Worm (Caenorhabditis elegans) whole organism, L2 larva: ENCODE results near the gene T23G7.3.
A peak's percentile ranks its signal among the peaks of the same experiment; 100 is the strongest.

Experiments
- C34F6.9 ChIP-seq: fragments of 150-350 bp; optimal IDR thresholded peaks from 2 replicates; lab custom pipeline; 2014; ENCODE audit warnings: missing biosample characterization, missing genetic modification characterization
- R02D3.7 ChIP-seq: fragments of 150-350 bp; optimal IDR thresholded peaks from 2 replicates; lab custom pipeline; 2014; ENCODE audit warnings: missing biosample characterization, missing genetic modification characterization
- Y55F3AM.14 ChIP-seq: fragments of 200-800 bp; sonication (Bioruptor generic); optimal IDR thresholded peaks from 2 replicates; lab custom pipeline; 2018; ENCODE audit warnings: mild to moderate bottlenecking, missing genetic modification characterization, missing compliant biosample characterization
- aly-2 ChIP-seq: fragments of 150-350 bp; optimal IDR thresholded peaks from 2 replicates; lab custom pipeline; 2014; ENCODE audit warnings: missing biosample characterization, missing genetic modification characterization
- ama-1 ChIP-seq: fragments of 150-350 bp; optimal IDR thresholded peaks from 2 replicates; lab custom pipeline; 2018; ENCODE audit warnings: inconsistent platforms
- blmp-1 ChIP-seq: sonication (generic microtip); optimal IDR thresholded peaks from 2 replicates; lab custom pipeline; 2017; ENCODE audit warnings: missing genetic modification characterization, mild to moderate bottlenecking, missing compliant biosample characterization, antibody characterized with exemption, moderate library complexity; ENCODE audit not compliant: insufficient read depth
- ceh-16 ChIP-seq: fragments of 150-350 bp; optimal IDR thresholded peaks from 2 replicates; lab custom pipeline; 2014; ENCODE audit warnings: missing biosample characterization, missing genetic modification characterization
- ceh-82 ChIP-seq: fragments of 150-350 bp; optimal IDR thresholded peaks from 2 replicates; lab custom pipeline; 2014; ENCODE audit warnings: missing biosample characterization, missing genetic modification characterization
- crh-2 ChIP-seq: sonication (generic microtip); optimal IDR thresholded peaks from 2 replicates; lab custom pipeline; 2017; ENCODE audit warnings: missing biosample characterization, missing genetic modification characterization
- egl-27 ChIP-seq: sonication (generic microtip); optimal IDR thresholded peaks from 3 replicates; lab custom pipeline; 2017; ENCODE audit warnings: missing biosample characterization, missing genetic modification reagents, missing genetic modification characterization
- elt-3 ChIP-seq: sonication (generic microtip); optimal IDR thresholded peaks from 2 replicates; lab custom pipeline; 2017; ENCODE audit warnings: missing biosample characterization, missing genetic modification characterization
- fos-1 ChIP-seq: fragments of 150-350 bp; optimal IDR thresholded peaks from 2 replicates; lab custom pipeline; 2014; ENCODE audit warnings: missing biosample characterization, missing genetic modification characterization
- gmeb-1 ChIP-seq: fragments of 150-350 bp; optimal IDR thresholded peaks from 2 replicates; lab custom pipeline; 2014; ENCODE audit warnings: missing biosample characterization, missing genetic modification characterization
- lin-13 ChIP-seq: fragments of 150-350 bp; optimal IDR thresholded peaks from 2 replicates; lab custom pipeline; 2014; ENCODE audit warnings: missing biosample characterization, missing genetic modification reagents, missing genetic modification characterization
- lin-39 ChIP-seq: fragments of 150-350 bp; optimal IDR thresholded peaks from 2 replicates; lab custom pipeline; 2014; ENCODE audit warnings: missing biosample characterization, missing genetic modification reagents, missing genetic modification characterization
- lsy-2 ChIP-seq, 2 experiments: fragments of 150-350 bp in 1 of 2; sonication (generic microtip) in 1 of 2; optimal IDR thresholded peaks; 2 replicates each; lab custom pipeline; 2014 to 2017; ENCODE audit warnings: missing biosample characterization in 2 of 2, missing genetic modification characterization in 2 of 2
- mab-5 ChIP-seq: fragments of 150-350 bp; optimal IDR thresholded peaks from 2 replicates; lab custom pipeline; 2014; ENCODE audit warnings: missing biosample characterization, missing genetic modification characterization
- mbf-1 ChIP-seq: sonication (generic microtip); optimal IDR thresholded peaks from 2 replicates; lab custom pipeline; 2017; ENCODE audit warnings: missing biosample characterization, missing genetic modification characterization
- mdl-1 ChIP-seq, 2 experiments: fragments of 150-350 bp in 1 of 2; sonication (generic microtip) in 1 of 2; optimal IDR thresholded peaks; 2 replicates each; lab custom pipeline; 2017; ENCODE audit warnings: missing biosample characterization in 2 of 2, missing genetic modification characterization in 2 of 2
- nhr-10 ChIP-seq: sonication (generic microtip); optimal IDR thresholded peaks from 2 replicates; lab custom pipeline; 2017; ENCODE audit warnings: missing biosample characterization, missing genetic modification characterization
- nhr-12 ChIP-seq: fragments of 150-350 bp; optimal IDR thresholded peaks from 2 replicates; lab custom pipeline; 2014; ENCODE audit warnings: missing biosample characterization, missing genetic modification characterization
- nhr-129 ChIP-seq: fragments of 150-350 bp; optimal IDR thresholded peaks from 2 replicates; lab custom pipeline; 2014; ENCODE audit warnings: missing biosample characterization, missing genetic modification characterization
- nhr-21 ChIP-seq: fragments of 150-350 bp; optimal IDR thresholded peaks from 2 replicates; lab custom pipeline; 2014; ENCODE audit warnings: missing biosample characterization, missing genetic modification characterization
- nhr-237 ChIP-seq: fragments of 150-350 bp; optimal IDR thresholded peaks from 2 replicates; lab custom pipeline; 2014; ENCODE audit warnings: missing biosample characterization, missing genetic modification characterization
- nhr-25 ChIP-seq: fragments of 150-350 bp; sonication (generic microtip); optimal IDR thresholded peaks from 3 replicates; lab custom pipeline; 2014; ENCODE audit warnings: missing biosample characterization, missing genetic modification characterization
- nhr-6 ChIP-seq: fragments of 150-350 bp; optimal IDR thresholded peaks from 2 replicates; lab custom pipeline; 2014; ENCODE audit warnings: missing biosample characterization, missing genetic modification characterization
- sem-4 ChIP-seq: fragments of 150-350 bp; optimal IDR thresholded peaks from 2 replicates; lab custom pipeline; 2014; ENCODE audit warnings: missing biosample characterization, missing genetic modification reagents, missing genetic modification characterization
- sma-3 ChIP-seq: sonication (generic microtip); optimal IDR thresholded peaks from 2 replicates; lab custom pipeline; 2016; ENCODE audit warnings: missing genetic modification reagents, missing genetic modification characterization, missing compliant biosample characterization
- sma-9 ChIP-seq, 2 experiments: fragments of 150-350 bp in 1 of 2; sonication (generic microtip) in 1 of 2; optimal IDR thresholded peaks; 2 replicates each; lab custom pipeline; 2014 to 2016; ENCODE audit warnings: missing genetic modification characterization in 2 of 2, mild to moderate bottlenecking in 1 of 2, missing biosample characterization in 1 of 2, missing compliant biosample characterization in 1 of 2, missing genetic modification reagents in 1 of 2, moderate library complexity in 1 of 2
- snpc-4 ChIP-seq: fragments of 150-350 bp; optimal IDR thresholded peaks from 2 replicates; lab custom pipeline; 2014; ENCODE audit warnings: missing biosample characterization, missing genetic modification characterization
- unc-39 ChIP-seq: fragments of 150-350 bp; optimal IDR thresholded peaks from 2 replicates; lab custom pipeline; 2014; ENCODE audit warnings: missing biosample characterization, missing genetic modification characterization
- unc-55 ChIP-seq: fragments of 150-350 bp; sonication (generic microtip); optimal IDR thresholded peaks from 3 replicates; lab custom pipeline; 2014; ENCODE audit warnings: missing biosample characterization, missing genetic modification reagents, missing genetic modification characterization
- unc-62 ChIP-seq: fragments of 150-350 bp; optimal IDR thresholded peaks from 2 replicates; lab custom pipeline; 2014; ENCODE audit warnings: missing biosample characterization, missing genetic modification reagents, missing genetic modification characterization
- zag-1 ChIP-seq: fragments of 150-350 bp; optimal IDR thresholded peaks from 2 replicates; lab custom pipeline; 2014; ENCODE audit warnings: missing biosample characterization, missing genetic modification characterization
- ztf-11 ChIP-seq: sonication (generic microtip); optimal IDR thresholded peaks from 2 replicates; lab custom pipeline; 2017; ENCODE audit warnings: missing biosample characterization, missing genetic modification characterization

The T23G7.3 gene

DNA sequence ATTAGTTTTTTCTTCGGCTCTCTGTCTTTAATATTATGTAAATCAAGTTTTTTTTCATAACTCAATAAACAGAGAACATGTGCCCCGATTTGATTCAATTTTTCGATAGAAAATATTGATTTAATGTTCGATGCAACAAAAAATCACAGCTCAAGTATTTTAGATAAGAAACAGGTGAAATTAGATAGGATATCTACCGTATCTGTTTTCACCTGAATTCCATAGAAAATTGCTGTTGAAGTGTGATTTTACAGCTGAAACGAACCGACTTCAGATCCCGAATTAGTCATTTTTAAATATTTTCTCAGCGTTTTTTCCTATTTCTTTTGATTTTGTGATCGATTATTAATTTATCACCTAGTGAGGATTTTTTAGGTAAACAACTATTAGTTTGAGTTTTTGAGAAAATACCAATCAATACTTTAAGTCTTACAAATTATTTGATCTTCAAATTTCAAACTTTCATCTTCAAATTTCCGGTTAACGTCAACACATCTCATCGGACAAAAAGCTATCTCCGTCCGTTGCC lies 28.4 kb downstream of the T23G7.3 start, which contains the start of gene Y9C2UA.1:
TSS of gene Y9C2UA.1 (plus strand) at position 479 of the 529 bp plus-strand sequence.
- TF ChIP-seq nhr-12 (tag; lab: Kevin White, UChicago) = no peak
- TF ChIP-seq lsy-2 (tag; optimal IDR thresholded peaks at IDR 0.05; lab: Kevin White, UChicago) = no peak
- TF ChIP-seq nhr-6 (tag; lab: Kevin White, UChicago) = no peak
- no peak for TF ChIP-seq C34F6.9 (tag; lab: Kevin White, UChicago)
- no peak for TF ChIP-seq aly-2
- TF ChIP-seq elt-3 (tag; lab: Kevin White, UChicago) = no peak
- no peak for TF ChIP-seq mab-5 (tag; lab: Kevin White, UChicago)
- TF ChIP-seq, all 48 proteins: peak for 0

DNA sequence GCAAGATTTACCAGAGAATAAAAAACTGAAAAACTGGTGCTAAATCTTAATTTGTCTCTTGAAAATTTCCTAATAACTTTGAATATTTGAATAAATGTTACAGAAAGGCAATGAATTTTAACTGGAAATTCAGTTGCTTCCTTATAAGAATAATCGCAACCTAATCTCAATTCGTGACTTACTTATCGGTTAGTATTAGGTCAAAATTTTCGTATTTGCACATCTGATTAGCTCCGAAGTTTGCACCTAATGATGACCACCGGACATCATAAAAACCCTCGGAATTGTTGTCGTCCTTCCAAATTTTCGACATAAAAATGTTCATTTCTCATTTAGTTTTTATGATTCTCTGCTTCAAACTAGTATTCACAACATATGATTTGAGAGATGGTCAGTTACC lies 29.8 kb downstream of the T23G7.3 start, which contains the start of gene C16D2.3:
TSS of gene C16D2.3 (plus strand) at position 301 of the 400 bp plus-strand sequence.
- no peak for TF ChIP-seq aly-2
- no peak for TF ChIP-seq R02D3.7 (tag; lab: Kevin White, UChicago)
- no peak for TF ChIP-seq lin-39
- TF ChIP-seq sem-4 (tag; lab: Kevin White, UChicago) = no peak

DNA sequence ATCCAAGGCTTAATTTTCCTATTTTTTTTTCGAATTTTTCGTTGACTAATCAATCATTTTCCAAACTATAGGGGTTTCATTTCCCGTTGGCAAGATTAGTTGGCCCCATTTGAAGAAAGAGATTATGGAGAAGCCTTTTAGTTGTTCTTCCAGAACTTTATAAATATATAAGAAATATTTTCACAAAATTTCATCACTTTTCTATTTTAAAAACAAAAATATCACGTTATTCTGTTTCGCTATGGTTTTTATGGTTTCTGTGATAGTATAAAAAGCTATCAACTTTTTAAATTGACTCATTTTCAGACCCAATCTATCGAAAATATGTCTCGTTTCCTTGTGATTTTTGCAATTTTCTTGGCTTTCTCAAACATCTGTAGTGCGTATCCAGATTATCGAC lies 31.8 kb downstream of the T23G7.3 start, which contains the start of gene nlp-78:
TSS of gene nlp-78 (plus strand) at position 301 of the 400 bp plus-strand sequence.
- TF ChIP-seq nhr-10 (tag; lab: Kevin White, UChicago) (no peak), sma-3 (GFP tag; lab: Kevin White, UChicago) (no peak), lin-13 (GFP tag; lab: Kevin White, UChicago) (no peak), nhr-25 (tag; lab: Kevin White, UChicago) (no peak), snpc-4 (tag; lab: Kevin White, UChicago) (no peak), mbf-1 (tag; lab: Kevin White, UChicago) (no peak), fos-1 (no peak), nhr-129 (tag; lab: Kevin White, UChicago) (no peak), lin-39 (no peak), nhr-6 (tag; lab: Kevin White, UChicago) (no peak), Y55F3AM.14 (GFP tag; lab: Kevin White, UChicago) (no peak), zag-1 (no peak)

DNA sequence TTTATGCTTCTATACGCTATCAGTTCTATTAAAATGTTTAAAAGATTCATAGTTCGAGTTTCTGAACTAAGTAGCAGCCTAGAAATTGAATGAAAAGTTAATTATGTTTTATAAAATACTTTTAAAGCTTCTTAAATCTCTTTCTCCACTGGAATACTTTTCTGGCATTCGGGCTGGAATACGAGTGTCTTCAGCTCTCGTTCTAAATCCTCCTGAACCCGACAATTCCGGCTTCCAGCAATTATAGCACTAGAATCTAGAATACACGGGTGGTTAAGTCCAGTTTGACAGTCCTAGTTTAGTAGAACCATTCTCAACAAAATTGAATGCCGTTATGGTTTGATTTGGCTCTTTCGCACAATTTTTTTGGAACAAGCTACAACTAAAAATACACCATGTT lies 35.3 kb downstream of the T23G7.3 start:
- no peak for TF ChIP-seq ama-1
- TF ChIP-seq elt-3 (tag; lab: Kevin White, UChicago) = no peak
- TF ChIP-seq ceh-82 (tag; lab: Kevin White, UChicago) = no peak
- TF ChIP-seq snpc-4 (tag; lab: Kevin White, UChicago) = no peak
- TF ChIP-seq lin-13 (GFP tag; lab: Kevin White, UChicago) = no peak
- TF ChIP-seq blmp-1 (tag; lab: Kevin White, UChicago) = no peak
- TF ChIP-seq fos-1 = no peak

DNA sequence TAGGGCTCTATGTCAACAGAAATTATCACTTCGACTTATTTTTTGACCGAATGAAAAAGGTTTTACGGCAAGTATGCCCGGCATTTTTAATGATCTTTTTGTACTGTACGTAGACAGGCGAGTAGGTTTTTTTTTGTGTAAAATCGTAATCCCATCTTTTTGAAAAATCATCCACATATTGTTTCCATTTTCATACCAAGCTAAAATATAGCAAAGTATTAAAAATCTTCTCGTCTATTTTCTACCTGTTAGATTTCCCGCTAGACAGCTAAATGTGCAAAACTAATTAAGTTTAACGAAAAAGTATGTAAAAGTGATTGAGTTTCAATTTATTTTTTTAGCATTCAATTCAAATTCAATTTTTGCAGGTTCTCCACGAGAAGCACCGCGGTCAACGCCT lies 36.3 kb downstream of the T23G7.3 start, which contains the start of gene C16D2.1:
TSS of gene C16D2.1 (plus strand) at position 301 of the 400 bp plus-strand sequence.
- TF ChIP-seq zag-1 = no peak

DNA sequence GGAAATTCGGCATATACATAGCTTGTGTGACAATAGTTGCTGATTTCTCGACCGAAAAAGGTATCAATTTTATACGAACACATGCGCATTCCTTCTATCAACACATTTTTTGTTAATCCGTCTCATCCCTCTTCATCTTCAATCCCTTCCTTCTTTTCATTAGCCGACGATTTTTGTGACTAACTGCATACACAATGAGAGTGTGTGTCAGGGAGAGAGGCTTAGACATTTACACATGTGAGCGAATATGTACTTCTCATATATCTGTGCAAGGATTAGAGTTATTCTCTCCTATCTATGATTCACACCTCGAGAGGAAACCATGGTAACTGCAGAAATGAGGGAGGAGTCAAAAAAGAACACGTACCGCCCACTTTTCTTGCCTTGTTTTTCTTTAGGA lies 37.3 kb downstream of the T23G7.3 start:
- TF ChIP-seq sem-4 (tag; lab: Kevin White, UChicago) (no peak), mdl-1 (tag; optimal IDR thresholded peaks at IDR 0.05; lab: Kevin White, UChicago) (no peak), fos-1 (peak; percentile 27), Y55F3AM.14 (GFP tag; lab: Kevin White, UChicago) (no peak), unc-62 (GFP tag; lab: Kevin White, UChicago) (no peak), zag-1 (no peak), lsy-2 (tag; optimal IDR thresholded peaks at IDR 0.05; lab: Kevin White, UChicago) (no peak)

DNA sequence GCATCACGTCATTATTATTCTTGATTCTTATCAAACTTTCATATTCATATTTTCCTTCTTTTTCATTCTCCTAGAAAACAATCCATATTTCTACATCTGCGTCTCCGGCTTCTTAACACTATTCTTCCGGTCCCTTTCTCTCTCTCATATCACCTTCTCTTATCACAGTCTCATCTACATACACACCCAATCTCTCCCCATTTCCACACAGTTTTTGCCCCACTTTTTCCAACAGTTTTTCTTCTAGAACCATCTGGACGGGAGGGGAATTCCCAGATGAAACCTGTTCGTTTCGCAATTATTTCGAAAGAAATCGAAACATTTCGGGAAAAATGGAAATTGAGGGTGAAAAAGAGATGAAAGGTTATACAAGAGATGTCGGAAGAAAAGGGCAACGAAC lies 39.5 kb downstream of the T23G7.3 start:
- TF ChIP-seq nhr-21 (tag; lab: Kevin White, UChicago) = peak; percentile 83
- TF ChIP-seq lsy-2 (tag; optimal IDR thresholded peaks at IDR 0.05; lab: Kevin White, UChicago) = peak in 1 of 2 experiments; percentile 47
- TF ChIP-seq nhr-129 (tag; lab: Kevin White, UChicago) = peak; percentile 40
- peak; percentile 72 for TF ChIP-seq C34F6.9 (tag; lab: Kevin White, UChicago)
- peak; percentile 49 for TF ChIP-seq gmeb-1 (tag; lab: Kevin White, UChicago)
- TF ChIP-seq sma-9 (GFP tag; optimal IDR thresholded peaks at IDR 0.05; lab: Kevin White, UChicago) = peak; percentile 42
- TF ChIP-seq sma-9 (tag; optimal IDR thresholded peaks at IDR 0.05; lab: Kevin White, UChicago) = no peak
- TF ChIP-seq ceh-16 (tag; lab: Kevin White, UChicago) = no peak
- TF ChIP-seq egl-27 (tag; lab: Kevin White, UChicago) = peak; percentile 63
- TF ChIP-seq nhr-237 (tag; lab: Kevin White, UChicago) = no peak
- TF ChIP-seq crh-2 (tag; lab: Kevin White, UChicago) = peak; percentile 69
- TF ChIP-seq fos-1 = peak; percentile 93
- peak; percentile 49 for TF ChIP-seq sma-3 (GFP tag; lab: Kevin White, UChicago)
- no peak for TF ChIP-seq unc-55 (GFP tag; lab: Kevin White, UChicago)
- TF ChIP-seq nhr-25 (tag; lab: Kevin White, UChicago) = peak; percentile 62
- peak; percentile 61 for TF ChIP-seq ama-1
- no peak for TF ChIP-seq unc-39 (tag; lab: Kevin White, UChicago)
- no peak for TF ChIP-seq ztf-11
